Worm (Caenorhabditis elegans) whole organism, young adult: ENCODE measurements around the gene mau-8.
A peak's percentile ranks its signal among the peaks of the same experiment; 100 is the strongest.

ENCODE experiments used
- C17E4.6 ChIP-seq: fragments of 200-800 bp; sonication (Bioruptor generic); IDR thresholded peaks from 2 replicates; pipeline ENCODE4 v1.3.6; 2022; ENCODE audit warnings: missing genetic modification reagents, missing genetic modification characterization, missing compliant biosample characterization
- F22D6.2 ChIP-seq: sonication (generic microtip); optimal IDR thresholded peaks from 2 replicates; lab custom pipeline; 2016; ENCODE audit warnings: mild to moderate bottlenecking, missing genetic modification characterization, missing compliant biosample characterization
- F23B12.7 ChIP-seq: sonication (generic microtip); optimal IDR thresholded peaks from 2 replicates; lab custom pipeline; 2017; ENCODE audit warnings: missing genetic modification characterization, mild to moderate bottlenecking, missing compliant biosample characterization, antibody characterized with exemption, moderate library complexity; ENCODE audit not compliant: insufficient read depth
- F33H1.4 ChIP-seq: fragments of 200-800 bp; sonication (Bioruptor generic); IDR thresholded peaks from 2 replicates; pipeline ENCODE4 v1.3.6; 2022; ENCODE audit warnings: missing genetic modification reagents, missing genetic modification characterization, missing compliant biosample characterization
- F49E8.2 ChIP-seq: sonication (generic microtip); optimal IDR thresholded peaks from 3 replicates; lab custom pipeline; 2017; ENCODE audit warnings: missing genetic modification characterization, mild to moderate bottlenecking, missing compliant biosample characterization, antibody characterized with exemption, moderate library complexity; ENCODE audit not compliant: insufficient read depth
- F57A8.1 ChIP-seq: fragments of 200-800 bp; sonication (Bioruptor generic); optimal IDR thresholded peaks from 2 replicates; lab custom pipeline; 2018; ENCODE audit warnings: mild to moderate bottlenecking, missing genetic modification characterization, moderate library complexity, missing compliant biosample characterization
- K12H6.12 ChIP-seq: fragments of 200-800 bp; sonication (Bioruptor generic); optimal IDR thresholded peaks from 2 replicates; lab custom pipeline; 2018; ENCODE audit warnings: mild to moderate bottlenecking, missing genetic modification characterization, missing compliant biosample characterization
- Y53F4B.3 ChIP-seq: fragments of 200-800 bp; sonication (Bioruptor generic); IDR thresholded peaks from 2 replicates; pipeline ENCODE4 v1.3.6; 2022; ENCODE audit warnings: missing genetic modification reagents, missing genetic modification characterization, missing compliant biosample characterization
- Y56A3A.18 ChIP-seq: fragments of 200-800 bp; sonication (Bioruptor generic); IDR thresholded peaks from 2 replicates; pipeline ENCODE4 v1.3.6; 2022; ENCODE audit warnings: missing genetic modification reagents, missing genetic modification characterization, missing compliant biosample characterization
- Y79H2A.3 ChIP-seq: fragments of 200-800 bp; sonication (Bioruptor generic); conservative IDR thresholded peaks from 2 replicates; pipeline ENCODE4 v1.3.6; 2022; ENCODE audit warnings: missing genetic modification reagents, missing genetic modification characterization, missing compliant biosample characterization
- Y95B8A.8 ChIP-seq: fragments of 200-800 bp; sonication (Bioruptor generic); IDR thresholded peaks from 2 replicates; pipeline ENCODE4 v1.3.6; 2022; ENCODE audit warnings: missing genetic modification reagents, missing genetic modification characterization, missing compliant biosample characterization
- aptf-2 ChIP-seq: fragments of 200-800 bp; sonication (Bioruptor generic); conservative IDR thresholded peaks from 2 replicates; pipeline ENCODE4 v1.3.6; 2022; ENCODE audit warnings: missing genetic modification reagents, missing genetic modification characterization, missing compliant biosample characterization
- attf-3 ChIP-seq: fragments of 200-800 bp; sonication (Bioruptor generic); conservative IDR thresholded peaks from 2 replicates; pipeline ENCODE4 v1.3.6; 2022; ENCODE audit warnings: missing genetic modification reagents, missing genetic modification characterization, missing compliant biosample characterization
- attf-6 ChIP-seq: fragments of 200-800 bp; sonication (Bioruptor generic); IDR thresholded peaks from 2 replicates; pipeline ENCODE4 v1.3.6; 2022; ENCODE audit warnings: missing genetic modification reagents, missing genetic modification characterization, missing compliant biosample characterization
- bed-1 ChIP-seq: fragments of 200-800 bp; sonication (Bioruptor generic); IDR thresholded peaks from 2 replicates; pipeline ENCODE4 v1.3.6; 2022; ENCODE audit warnings: missing genetic modification reagents, missing genetic modification characterization, missing compliant biosample characterization
- ccch-3 ChIP-seq: fragments of 200-800 bp; sonication (Bioruptor generic); optimal IDR thresholded peaks from 2 replicates; lab custom pipeline; 2018; ENCODE audit warnings: mild to moderate bottlenecking, missing genetic modification characterization, missing compliant biosample characterization
- ceh-40 ChIP-seq: fragments of 200-800 bp; sonication (Bioruptor generic); IDR thresholded peaks from 2 replicates; pipeline ENCODE4 v1.3.6; 2022; ENCODE audit warnings: missing genetic modification characterization, missing compliant biosample characterization
- dox-1 ChIP-seq: fragments of 200-800 bp; sonication (Bioruptor generic); IDR thresholded peaks from 2 replicates; pipeline ENCODE4 v1.3.6; 2022; ENCODE audit warnings: missing genetic modification reagents, missing genetic modification characterization, missing compliant biosample characterization
- dpl-1 ChIP-seq: fragments of 150-350 bp; optimal IDR thresholded peaks from 2 replicates; lab custom pipeline; 2014; ENCODE audit warnings: missing biosample characterization, missing genetic modification reagents, missing genetic modification characterization
- egl-44 ChIP-seq: fragments of 200-800 bp; sonication (Bioruptor generic); IDR thresholded peaks from 2 replicates; pipeline ENCODE4 v1.3.6; 2022; ENCODE audit warnings: missing genetic modification reagents, missing genetic modification characterization, missing compliant biosample characterization
- fkh-3 ChIP-seq: sonication (generic microtip); optimal IDR thresholded peaks from 2 replicates; lab custom pipeline; 2016; ENCODE audit warnings: mild to moderate bottlenecking, missing genetic modification characterization, missing compliant biosample characterization
- gei-17 ChIP-seq: fragments of 200-800 bp; sonication (Bioruptor generic); optimal IDR thresholded peaks from 2 replicates; lab custom pipeline; 2018; ENCODE audit warnings: mild to moderate bottlenecking, missing genetic modification characterization, missing compliant biosample characterization
- hlh-12 ChIP-seq: sonication (generic microtip); optimal IDR thresholded peaks from 2 replicates; lab custom pipeline; 2016; ENCODE audit warnings: missing genetic modification characterization, missing compliant biosample characterization
- hmg-20 ChIP-seq: fragments of 200-800 bp; sonication (Bioruptor generic); IDR thresholded peaks from 2 replicates; pipeline ENCODE4 v1.3.6; 2022; ENCODE audit warnings: missing genetic modification reagents, missing genetic modification characterization, missing compliant biosample characterization
- lag-1 ChIP-seq: fragments of 200-800 bp; sonication (Bioruptor generic); IDR thresholded peaks from 2 replicates; pipeline ENCODE4 v1.3.6; 2022; ENCODE audit warnings: missing genetic modification reagents, missing genetic modification characterization, missing compliant biosample characterization
- let-526 ChIP-seq: fragments of 200-800 bp; sonication (Bioruptor generic); IDR thresholded peaks from 2 replicates; pipeline ENCODE4 v1.3.6; 2022; ENCODE audit warnings: missing genetic modification reagents, missing genetic modification characterization, missing compliant biosample characterization
- lir-1 ChIP-seq: fragments of 200-800 bp; sonication (Bioruptor generic); conservative IDR thresholded peaks from 2 replicates; pipeline ENCODE4 v1.3.6; 2022; ENCODE audit warnings: missing genetic modification reagents, missing genetic modification characterization, missing compliant biosample characterization
- lsl-1 ChIP-seq: fragments of 200-800 bp; sonication (Bioruptor generic); optimal IDR thresholded peaks from 2 replicates; lab custom pipeline; 2018; ENCODE audit warnings: mild to moderate bottlenecking, missing genetic modification characterization, moderate library complexity, missing compliant biosample characterization
- madf-10 ChIP-seq: sonication (generic microtip); optimal IDR thresholded peaks from 2 replicates; lab custom pipeline; 2016; ENCODE audit warnings: mild to moderate bottlenecking, missing genetic modification characterization, missing compliant biosample characterization
- madf-3 ChIP-seq: fragments of 200-800 bp; sonication (Bioruptor generic); IDR thresholded peaks from 2 replicates; pipeline ENCODE4 v1.3.6; 2022; ENCODE audit warnings: missing genetic modification reagents, missing genetic modification characterization, missing compliant biosample characterization
- mxl-1 ChIP-seq: sonication (generic microtip); optimal IDR thresholded peaks from 2 replicates; lab custom pipeline; 2016; ENCODE audit warnings: missing genetic modification characterization, missing compliant biosample characterization
- nfya-1 ChIP-seq: sonication (generic microtip); optimal IDR thresholded peaks from 2 replicates; lab custom pipeline; 2017; ENCODE audit warnings: antibody characterized with exemption, missing compliant biosample characterization, missing genetic modification characterization, borderline replicate concordance; ENCODE audit not compliant: insufficient read depth
- nfya-2 ChIP-seq: fragments of 200-800 bp; sonication (Bioruptor generic); IDR thresholded peaks from 2 replicates; pipeline ENCODE4 v1.3.6; 2022; ENCODE audit warnings: missing genetic modification reagents, missing genetic modification characterization, missing compliant biosample characterization
- nfyb-1 ChIP-seq: fragments of 200-800 bp; sonication (Bioruptor generic); IDR thresholded peaks from 2 replicates; pipeline ENCODE4 v1.3.6; 2022; ENCODE audit warnings: missing genetic modification reagents, missing genetic modification characterization, missing compliant biosample characterization
- nhr-120 ChIP-seq: fragments of 200-800 bp; sonication (Bioruptor generic); IDR thresholded peaks from 2 replicates; pipeline ENCODE4 v1.3.6; 2022; ENCODE audit warnings: missing genetic modification characterization, missing compliant biosample characterization
- nhr-179 ChIP-seq: sonication (generic microtip); optimal IDR thresholded peaks from 2 replicates; lab custom pipeline; 2016; ENCODE audit warnings: mild to moderate bottlenecking, missing genetic modification characterization, missing compliant biosample characterization
- nhr-27 ChIP-seq: fragments of 200-800 bp; sonication (Bioruptor generic); optimal IDR thresholded peaks from 2 replicates; lab custom pipeline; 2018; ENCODE audit warnings: mild to moderate bottlenecking, missing genetic modification characterization, moderate library complexity, missing compliant biosample characterization
- pha-4 ChIP-seq: fragments of 150-350 bp; sonication (generic microtip); optimal IDR thresholded peaks from 2 replicates; lab custom pipeline; 2014; ENCODE audit warnings: missing biosample characterization, missing genetic modification reagents, missing genetic modification characterization
- rec-8 ChIP-seq, 2 experiments: sonication (generic microtip); optimal IDR thresholded peaks; 2 replicates each; lab custom pipeline; 2016; ENCODE audit warnings: mild to moderate bottlenecking in 2 of 2, missing genetic modification characterization in 2 of 2, missing genetic modification reagents in 2 of 2, missing genotype in 2 of 2, missing biosample characterization in 1 of 2, missing compliant biosample characterization in 1 of 2, moderate library complexity in 1 of 2
- rpc-1 ChIP-seq, 2 experiments: fragments of 150-350 bp in 1 of 2; sonication (generic microtip) in 1 of 2; optimal IDR thresholded peaks; 2 replicates each; lab custom pipeline; 2014 to 2018; ENCODE audit warnings: missing biosample characterization in 1 of 2, missing genetic modification characterization in 1 of 2, missing genetic modification reagents in 1 of 2, missing genotype in 1 of 2
- sdz-38 ChIP-seq: sonication (generic microtip); optimal IDR thresholded peaks from 2 replicates; lab custom pipeline; 2016; ENCODE audit warnings: missing genotype, missing genetic modification characterization, missing compliant biosample characterization
- snpc-1.1 ChIP-seq: sonication (generic microtip); optimal IDR thresholded peaks from 2 replicates; lab custom pipeline; 2017; ENCODE audit warnings: missing genetic modification characterization, mild to moderate bottlenecking, missing compliant biosample characterization, antibody characterized with exemption, moderate library complexity, missing genotype, missing genetic modification reagents; ENCODE audit not compliant: insufficient read depth
- snpc-3.4 ChIP-seq: sonication (generic microtip); optimal IDR thresholded peaks from 2 replicates; lab custom pipeline; 2017; ENCODE audit warnings: missing genetic modification characterization, mild to moderate bottlenecking, missing compliant biosample characterization, antibody characterized with exemption, moderate library complexity, missing genotype, missing genetic modification reagents
- somi-1 ChIP-seq: fragments of 200-800 bp; sonication (Bioruptor generic); optimal IDR thresholded peaks from 2 replicates; lab custom pipeline; 2018; ENCODE audit warnings: mild to moderate bottlenecking, missing genetic modification characterization, missing compliant biosample characterization
- tbx-9 ChIP-seq: sonication (generic microtip); optimal IDR thresholded peaks from 2 replicates; lab custom pipeline; 2016; ENCODE audit warnings: borderline replicate concordance, missing genetic modification characterization, inconsistent platforms, missing compliant biosample characterization
- ztf-22 ChIP-seq: fragments of 200-800 bp; sonication (Bioruptor generic); optimal IDR thresholded peaks from 2 replicates; lab custom pipeline; 2018; ENCODE audit warnings: mild to moderate bottlenecking, missing genetic modification characterization, moderate library complexity, missing compliant biosample characterization
- ztf-28 ChIP-seq: fragments of 200-800 bp; sonication (Bioruptor generic); IDR thresholded peaks from 2 replicates; pipeline ENCODE4 v1.3.6; 2022; ENCODE audit warnings: missing genetic modification reagents, missing genetic modification characterization, missing compliant biosample characterization
- ztf-3 ChIP-seq: fragments of 200-800 bp; sonication (Bioruptor generic); optimal IDR thresholded peaks from 2 replicates; lab custom pipeline; 2018; ENCODE audit warnings: mild to moderate bottlenecking, missing genetic modification characterization, missing compliant biosample characterization

mau-8 gene

DNA sequence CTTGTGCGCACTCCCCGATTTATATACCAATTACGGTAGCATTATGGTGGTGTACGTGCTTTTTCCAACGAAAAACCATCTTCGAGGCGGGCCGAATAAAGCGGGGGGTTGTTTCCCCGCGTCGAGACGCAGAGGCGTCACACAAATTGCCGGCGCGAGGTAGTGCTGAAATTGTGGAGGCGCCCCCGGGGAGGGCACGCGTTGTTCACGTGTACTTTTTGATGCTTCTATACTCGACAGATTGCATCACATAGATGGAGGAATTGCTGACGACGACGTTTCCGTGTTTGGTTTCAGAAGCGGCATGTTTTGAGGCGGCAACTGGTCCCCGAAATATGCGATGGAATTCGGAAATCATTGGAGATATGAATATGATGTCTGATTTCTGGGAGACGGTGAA lies 17.4 kb downstream of the mau-8 start (continued):
- peak; percentile 58 for TF ChIP-seq egl-44 (GFP tag; lab: Robert Waterston, UW)
- no peak for TF ChIP-seq snpc-3.4
- peak; percentile 39 for TF ChIP-seq ztf-3 (GFP tag; lab: Kevin White, UChicago)
- no peak for TF ChIP-seq ccch-3
- TF ChIP-seq dpl-1 (GFP tag; lab: Kevin White, UChicago): no peak
- no peak for TF ChIP-seq aptf-2 (GFP tag; lab: Robert Waterston, UW)
- TF ChIP-seq nhr-27 (tag; lab: Kevin White, UChicago): no peak
- TF ChIP-seq gei-17 (GFP tag; lab: Kevin White, UChicago): no peak
- no peak for TF ChIP-seq nhr-179 (tag; lab: Kevin White, UChicago)
- TF ChIP-seq F57A8.1 (GFP tag; lab: Kevin White, UChicago): no peak
- TF ChIP-seq rpc-1 (optimal IDR thresholded peaks at IDR 0.05; lab: Kevin White, UChicago): no peak
- no peak for TF ChIP-seq rpc-1 (tag; optimal IDR thresholded peaks at IDR 0.05; lab: Kevin White, UChicago)
- TF ChIP-seq nfya-2: no peak
- peak; percentile 19 for TF ChIP-seq F22D6.2
- TF ChIP-seq somi-1 (GFP tag; lab: Kevin White, UChicago): peak; percentile 85
- peak; percentile 62; the same call in 1 of the 2 replicates for TF ChIP-seq dox-1 (GFP tag; lab: Robert Waterston, UW)
- TF ChIP-seq ztf-28 (GFP tag; lab: Robert Waterston, UW): no peak
- TF ChIP-seq C17E4.6 (GFP tag; lab: Robert Waterston, UW): peak; percentile 65; the same call in 1 of the 2 replicates
- no peak for TF ChIP-seq mxl-1 (tag; lab: Kevin White, UChicago)
- no peak for TF ChIP-seq sdz-38
- no peak for TF ChIP-seq tbx-9 (tag; lab: Kevin White, UChicago)
- TF ChIP-seq madf-3 (GFP tag; lab: Robert Waterston, UW): 0 out of 2 replicates have a peak, but pooled peaks have one; percentile 30
- TF ChIP-seq Y53F4B.3 (GFP tag; lab: Robert Waterston, UW): no peak
- TF ChIP-seq attf-3 (GFP tag; lab: Robert Waterston, UW): no peak
- no peak for TF ChIP-seq hlh-12 (tag; lab: Kevin White, UChicago)
- no peak for TF ChIP-seq F49E8.2
- no peak for TF ChIP-seq F33H1.4 (GFP tag; lab: Robert Waterston, UW)
- TF ChIP-seq attf-6 (GFP tag; lab: Robert Waterston, UW): no peak
- no peak for TF ChIP-seq rec-8 (tag; optimal IDR thresholded peaks at IDR 0.05; lab: Kevin White, UChicago)
- TF ChIP-seq nfyb-1 (GFP tag; lab: Robert Waterston, UW): 0 out of 2 replicates have a peak, but pooled peaks have one; percentile 51
- no peak for TF ChIP-seq fkh-3 (tag; lab: Kevin White, UChicago)
- TF ChIP-seq snpc-1.1 (tag; lab: Kevin White, UChicago): no peak
- no peak for TF ChIP-seq lag-1 (GFP tag; lab: Robert Waterston, UW)
- no peak for TF ChIP-seq pha-4 (tag; lab: Kevin White, UChicago)
- TF ChIP-seq F23B12.7 (tag; lab: Kevin White, UChicago): no peak
- peak; percentile 62 for TF ChIP-seq ztf-22 (GFP tag; lab: Kevin White, UChicago)
- peak; percentile 44; the same call in 1 of the 2 replicates for TF ChIP-seq lir-1 (GFP tag; lab: Robert Waterston, UW)
- TF ChIP-seq Y79H2A.3 (GFP tag; lab: Robert Waterston, UW): no peak
- TF ChIP-seq ceh-40 (GFP tag; lab: Robert Waterston, UW): no peak
- TF ChIP-seq hmg-20 (GFP tag; lab: Robert Waterston, UW): no peak
- no peak for TF ChIP-seq Y95B8A.8
- no peak for TF ChIP-seq lsl-1 (GFP tag; lab: Kevin White, UChicago)
- no peak for TF ChIP-seq nhr-120 (GFP tag; lab: Robert Waterston, UW)
- TF ChIP-seq let-526 (GFP tag; lab: Robert Waterston, UW): no peak
- TF ChIP-seq madf-10 (tag; lab: Kevin White, UChicago): peak; percentile 33
- TF ChIP-seq nfya-1: no peak
- TF ChIP-seq Y56A3A.18 (GFP tag; lab: Robert Waterston, UW): 0 out of 2 replicates have a peak, but pooled peaks have one; percentile 43
- 0 out of 2 replicates have a peak, but pooled peaks have one; percentile 76 for TF ChIP-seq bed-1 (GFP tag; lab: Robert Waterston, UW)
- TF ChIP-seq K12H6.12: peak; percentile 82
